Fruit fly (Drosophila melanogaster) whole organism, embryonic: ENCODE measurements around the gene CG17124.
A peak's percentile ranks its signal among the peaks of the same experiment; 100 is the strongest.

ENCODE experiments used
- B-H1 ChIP-seq: fragments of 200-800 bp; sonication (Bioruptor generic); IDR thresholded peaks from 3 replicates; pipeline ENCODE4 v1.3.6; 2022; ENCODE audit warnings: missing biosample characterization, missing genetic modification characterization
- B-H2 ChIP-seq: fragments of 200-800 bp; sonication (Bioruptor generic); optimal IDR thresholded peaks from 2 replicates; lab custom pipeline; 2018; ENCODE audit warnings: missing biosample characterization, mild to moderate bottlenecking, missing genetic modification characterization
- Bdp1 ChIP-seq: fragments of 200-800 bp; sonication (Bioruptor generic); optimal IDR thresholded peaks from 3 replicates; lab custom pipeline; 2016; ENCODE audit warnings: missing biosample characterization, missing genetic modification characterization
- CG10565 ChIP-seq: fragments of 200-800 bp; sonication (Bioruptor generic); optimal IDR thresholded peaks from 3 replicates; lab custom pipeline; 2016; ENCODE audit warnings: missing biosample characterization, mild to moderate bottlenecking, missing genetic modification characterization
- CG11398 ChIP-seq: fragments of 200-800 bp; sonication (Bioruptor generic); optimal IDR thresholded peaks from 2 replicates; lab custom pipeline; 2016; ENCODE audit warnings: missing biosample characterization, missing genetic modification characterization
- CG11456 ChIP-seq: fragments of 200-800 bp; sonication (Bioruptor generic); IDR thresholded peaks from 3 replicates; pipeline ENCODE4 v1.3.6; 2022; ENCODE audit warnings: missing biosample characterization, missing genetic modification characterization
- CG13287 ChIP-seq: fragments of 200-800 bp; sonication (Bioruptor generic); IDR thresholded peaks from 2 replicates; pipeline ENCODE4 v1.3.6; 2022; ENCODE audit warnings: missing biosample characterization, missing genetic modification characterization; ENCODE audit not compliant: partially characterized antibody
- CG13296 ChIP-seq: fragments of 200-800 bp; sonication (Bioruptor generic); optimal IDR thresholded peaks from 3 replicates; lab custom pipeline; 2018; ENCODE audit warnings: missing biosample characterization, mild to moderate bottlenecking, missing genetic modification characterization
- CG13424 ChIP-seq: fragments of 200-800 bp; sonication (Bioruptor generic); optimal IDR thresholded peaks from 2 replicates; lab custom pipeline; 2019; ENCODE audit warnings: missing biosample characterization, mild to moderate bottlenecking, missing genetic modification characterization, moderate library complexity
- CG15479 ChIP-seq: fragments of 200-800 bp; sonication (Bioruptor generic); optimal IDR thresholded peaks from 3 replicates; lab custom pipeline; 2019; ENCODE audit warnings: missing biosample characterization, mild to moderate bottlenecking, missing genetic modification characterization, moderate library complexity
- CG16813 ChIP-seq: fragments of 200-800 bp; sonication (Bioruptor generic); IDR thresholded peaks from 3 replicates; pipeline ENCODE4 v1.3.6; 2022; ENCODE audit warnings: missing biosample characterization, missing genetic modification characterization; ENCODE audit not compliant: partially characterized antibody
- CG17328 ChIP-seq: fragments of 200-800 bp; sonication (Bioruptor generic); IDR thresholded peaks from 2 replicates; pipeline ENCODE4 v1.3.6; 2022; ENCODE audit warnings: missing biosample characterization, missing genetic modification characterization
- CG17385 ChIP-seq: fragments of 200-800 bp; sonication (Bioruptor generic); optimal IDR thresholded peaks from 3 replicates; lab custom pipeline; 2018; ENCODE audit warnings: missing biosample characterization, mild to moderate bottlenecking, missing genetic modification characterization
- CG2875 ChIP-seq: fragments of 200-800 bp; sonication (Bioruptor generic); optimal IDR thresholded peaks from 2 replicates; lab custom pipeline; 2017; ENCODE audit warnings: missing biosample characterization, mild to moderate bottlenecking, missing genetic modification characterization, missing genetic modification reagents
- CG31224 ChIP-seq: fragments of 200-800 bp; sonication (Bioruptor generic); IDR thresholded peaks from 2 replicates; pipeline ENCODE4 v1.3.6; 2022; ENCODE audit warnings: missing biosample characterization, missing genetic modification characterization
- CG34376 ChIP-seq: fragments of 200-800 bp; sonication (Bioruptor generic); optimal IDR thresholded peaks from 2 replicates; lab custom pipeline; 2018; ENCODE audit warnings: missing biosample characterization, mild to moderate bottlenecking, missing genetic modification characterization
- CG3838 ChIP-seq: fragments of 200-800 bp; sonication (Bioruptor generic); optimal IDR thresholded peaks from 3 replicates; lab custom pipeline; 2016; ENCODE audit warnings: missing biosample characterization, missing genetic modification characterization
- CG4707 ChIP-seq: fragments of 200-800 bp; sonication (Bioruptor generic); optimal IDR thresholded peaks from 2 replicates; lab custom pipeline; 2018; ENCODE audit warnings: missing biosample characterization, mild to moderate bottlenecking, missing genetic modification characterization, moderate library complexity
- CG6683 ChIP-seq: fragments of 200-800 bp; sonication (Bioruptor generic); optimal IDR thresholded peaks from 2 replicates; lab custom pipeline; 2017; ENCODE audit warnings: missing biosample characterization, mild to moderate bottlenecking, missing genetic modification characterization, missing genetic modification reagents
- CG6813 ChIP-seq: fragments of 200-800 bp; sonication (Bioruptor generic); optimal IDR thresholded peaks from 2 replicates; lab custom pipeline; 2017; ENCODE audit warnings: missing biosample characterization, missing genetic modification characterization, mild to moderate bottlenecking, moderate library complexity, missing genetic modification reagents
- CG8281 ChIP-seq: fragments of 200-800 bp; sonication (Bioruptor generic); optimal IDR thresholded peaks from 2 replicates; lab custom pipeline; 2018; ENCODE audit warnings: missing biosample characterization, mild to moderate bottlenecking, missing genetic modification characterization, moderate library complexity
- CG8388 ChIP-seq: fragments of 200-800 bp; sonication (Bioruptor generic); optimal IDR thresholded peaks from 2 replicates; lab custom pipeline; 2019; ENCODE audit warnings: missing biosample characterization, mild to moderate bottlenecking, missing genetic modification characterization, moderate library complexity
- CG9932 ChIP-seq: fragments of 200-800 bp; sonication (Bioruptor generic); IDR thresholded peaks from 2 replicates; pipeline ENCODE4 v1.3.6; 2022; ENCODE audit warnings: missing biosample characterization, missing genetic modification characterization
- Hr78 ChIP-seq, 2 experiments: fragments of 200-800 bp in 1 of 2; fragments of >200 bp in 1 of 2; sonication (Bioruptor generic) in 1 of 2; optimal IDR thresholded peaks; 2 replicates each; lab custom pipeline; 2017 to 2019; ENCODE audit warnings: missing biosample characterization in 2 of 2, missing genetic modification characterization in 2 of 2, mild to moderate bottlenecking in 1 of 2, moderate library complexity in 1 of 2
- Hsf ChIP-seq: fragments of 200-800 bp; sonication (Bioruptor generic); optimal IDR thresholded peaks from 3 replicates; lab custom pipeline; 2016; ENCODE audit warnings: missing biosample characterization, missing genetic modification characterization
- Lhr ChIP-seq: fragments of 200-800 bp; sonication (Bioruptor generic); optimal IDR thresholded peaks from 3 replicates; lab custom pipeline; 2017; ENCODE audit warnings: mild to moderate bottlenecking, missing biosample characterization, missing genetic modification reagents, missing genetic modification characterization
- MTF-1 ChIP-seq: fragments of 200-800 bp; sonication (Bioruptor generic); optimal IDR thresholded peaks from 2 replicates; lab custom pipeline; 2018; ENCODE audit warnings: missing biosample characterization, mild to moderate bottlenecking, missing genetic modification characterization, borderline replicate concordance
- Med ChIP-seq: fragments of 200-800 bp; sonication (Bioruptor generic); peaks from one replicate; lab custom pipeline; 2016; ENCODE audit warnings: missing biosample characterization, missing genetic modification characterization, mild to moderate bottlenecking, inconsistent platforms, moderate library complexity
- NfI ChIP-seq: fragments of 200-800 bp; sonication (Bioruptor generic); optimal IDR thresholded peaks from 3 replicates; lab custom pipeline; 2018; ENCODE audit warnings: missing biosample characterization, mild to moderate bottlenecking, missing genetic modification characterization, moderate library complexity
- Opbp ChIP-seq: fragments of 200-800 bp; sonication (Bioruptor generic); IDR thresholded peaks from 3 replicates; pipeline ENCODE4 v1.3.6; 2022; ENCODE audit warnings: missing biosample characterization, missing genetic modification characterization; ENCODE audit not compliant: partially characterized antibody
- Sin3A ChIP-seq: fragments of >200 bp; optimal IDR thresholded peaks from 2 replicates; lab custom pipeline; 2018
- bsh ChIP-seq, 2 experiments: fragments of 200-800 bp; sonication (Bioruptor generic); optimal IDR thresholded peaks; 2 replicates each; lab custom pipeline; 2017 to 2018; ENCODE audit warnings: mild to moderate bottlenecking in 2 of 2, missing biosample characterization in 2 of 2, missing genetic modification characterization in 2 of 2, moderate library complexity in 1 of 2
- cad ChIP-seq: fragments of >200 bp; optimal IDR thresholded peaks from 2 replicates; lab custom pipeline; 2017; ENCODE audit warnings: missing biosample characterization, missing genetic modification characterization
- cg ChIP-seq: fragments of 200-800 bp; sonication (Bioruptor generic); optimal IDR thresholded peaks from 3 replicates; lab custom pipeline; 2019; ENCODE audit warnings: missing biosample characterization, mild to moderate bottlenecking, missing genetic modification characterization, moderate library complexity
- chif ChIP-seq, 2 experiments: fragments of 200-800 bp; sonication (Bioruptor generic); optimal IDR thresholded peaks; 3 replicates each; lab custom pipeline; 2016; ENCODE audit warnings: missing biosample characterization in 2 of 2, missing genetic modification characterization in 2 of 2
- cwo ChIP-seq: fragments of 200-800 bp; sonication (Bioruptor generic); optimal IDR thresholded peaks from 3 replicates; lab custom pipeline; 2017; ENCODE audit warnings: missing biosample characterization, missing genetic modification characterization, mild to moderate bottlenecking, moderate library complexity, missing genetic modification reagents
- da ChIP-seq: fragments of 200-800 bp; sonication (Bioruptor generic); optimal IDR thresholded peaks from 2 replicates; lab custom pipeline; 2016; ENCODE audit warnings: missing biosample characterization, missing genetic modification characterization
- danr ChIP-seq: fragments of 200-800 bp; sonication (Bioruptor generic); IDR thresholded peaks from 2 replicates; pipeline ENCODE4 v1.3.6; 2022; ENCODE audit warnings: missing biosample characterization, missing genetic modification characterization
- eve ChIP-seq, 2 experiments: fragments of >200 bp; optimal IDR thresholded peaks; 2 replicates each; lab custom pipeline; 2017; ENCODE audit warnings: missing biosample characterization in 2 of 2, missing genetic modification characterization in 2 of 2
- jing ChIP-seq: fragments of 200-800 bp; sonication (Bioruptor generic); optimal IDR thresholded peaks from 2 replicates; lab custom pipeline; 2018; ENCODE audit warnings: missing biosample characterization, mild to moderate bottlenecking, missing genetic modification characterization
- lab ChIP-seq: fragments of 200-800 bp; sonication (Bioruptor generic); optimal IDR thresholded peaks from 3 replicates; lab custom pipeline; 2017; ENCODE audit warnings: missing biosample characterization, missing genetic modification characterization, mild to moderate bottlenecking, moderate library complexity, missing genetic modification reagents
- lbe ChIP-seq: fragments of 200-800 bp; sonication (Bioruptor generic); optimal IDR thresholded peaks from 2 replicates; lab custom pipeline; 2016; ENCODE audit warnings: missing biosample characterization, mild to moderate bottlenecking, missing genetic modification characterization
- otp ChIP-seq: fragments of 200-800 bp; sonication (Bioruptor generic); IDR thresholded peaks from 3 replicates; pipeline ENCODE4, ENCODE4 v1.3.6; 2022; ENCODE audit warnings: missing biosample characterization, missing genetic modification characterization
- pho ChIP-seq: fragments of 200-800 bp; sonication (Bioruptor generic); optimal IDR thresholded peaks from 2 replicates; lab custom pipeline; 2016; ENCODE audit warnings: missing biosample characterization, missing genetic modification characterization
- ro ChIP-seq: fragments of 200-800 bp; sonication (Bioruptor generic); IDR thresholded peaks from 2 replicates; pipeline ENCODE4 v1.3.6; 2022; ENCODE audit warnings: missing biosample characterization, missing genetic modification characterization
- sens-2 ChIP-seq: fragments of 200-800 bp; sonication (Bioruptor generic); IDR thresholded peaks from 2 replicates; pipeline ENCODE4 v1.3.6; 2022; ENCODE audit warnings: missing biosample characterization, missing genetic modification characterization
- sim ChIP-seq: fragments of 200-800 bp; sonication (Bioruptor generic); IDR thresholded peaks from 2 replicates; pipeline ENCODE4 v1.3.6; 2022; ENCODE audit warnings: missing biosample characterization, missing genetic modification characterization
- slou ChIP-seq: fragments of 200-800 bp; sonication (Bioruptor generic); optimal IDR thresholded peaks from 3 replicates; lab custom pipeline; 2016; ENCODE audit warnings: missing biosample characterization, missing genetic modification characterization
- tgo ChIP-seq: fragments of 200-800 bp; sonication (Bioruptor generic); IDR thresholded peaks from 3 replicates; pipeline ENCODE4 v1.3.6; 2022; ENCODE audit warnings: missing biosample characterization, missing genetic modification characterization
- unc-4 ChIP-seq: fragments of 200-800 bp; sonication (Bioruptor generic); IDR thresholded peaks from 2 replicates; pipeline ENCODE4 v1.3.6; 2022; ENCODE audit warnings: missing biosample characterization, missing genetic modification characterization; ENCODE audit not compliant: partially characterized antibody
- wdn ChIP-seq: fragments of 200-800 bp; sonication (Bioruptor generic); IDR thresholded peaks from 2 replicates; pipeline ENCODE4 v1.3.6; 2022; ENCODE audit warnings: missing biosample characterization, missing genetic modification characterization

Gene CG17124

dm6 chr2L:10769708-10770107 is 13.6 kb upstream of the CG17124 start, which contains the start of gene CG6724 (continued):
- no peak for TF ChIP-seq Hr78 (GFP tag; optimal IDR thresholded peaks at IDR 0.05; lab: Kevin White, UChicago)
- no peak for TF ChIP-seq tgo (GFP tag; lab: Robert Waterston, UW)
- TF ChIP-seq lab (GFP tag; lab: Kevin White, UChicago) = no peak
- TF ChIP-seq bsh (GFP tag; optimal IDR thresholded peaks at IDR 0.05; lab: Kevin White, UChicago) = no peak
- no peak for TF ChIP-seq B-H2
- no peak for TF ChIP-seq Lhr (GFP tag; lab: Kevin White, UChicago)
- TF ChIP-seq sim (GFP tag; lab: Robert Waterston, UW) = no peak
- no peak for TF ChIP-seq CG11398
- TF ChIP-seq chif (GFP tag; optimal IDR thresholded peaks at IDR 0.05; lab: Kevin White, UChicago) = no peak
- no peak for TF ChIP-seq CG11456 (GFP tag; lab: Robert Waterston, UW)
- TF ChIP-seq CG10565 (GFP tag; lab: Kevin White, UChicago) = no peak
- TF ChIP-seq da (GFP tag; lab: Kevin White, UChicago) = no peak
- peak; percentile 46 for TF ChIP-seq Sin3A (lab: Kevin White, UChicago)
- TF ChIP-seq jing (GFP tag; lab: Kevin White, UChicago) = no peak
- no peak for TF ChIP-seq slou (GFP tag; lab: Kevin White, UChicago)
- TF ChIP-seq B-H1 (GFP tag; lab: Robert Waterston, UW) = no peak
- TF ChIP-seq lbe = no peak
- TF ChIP-seq CG6813 (GFP tag; lab: Kevin White, UChicago) = no peak
- peak; percentile 80 for TF ChIP-seq CG13287
- no peak for TF ChIP-seq MTF-1 (GFP tag; lab: Kevin White, UChicago)
- no peak for TF ChIP-seq cg
- peak; percentile 81 for TF ChIP-seq Opbp (GFP tag; lab: Robert Waterston, UW)
- TF ChIP-seq CG13424 (tag; lab: Kevin White, UChicago) = no peak
- TF ChIP-seq unc-4 (GFP tag; lab: Robert Waterston, UW) = peak; percentile 61
- TF ChIP-seq CG8281 (tag; lab: Kevin White, UChicago) = no peak
- no peak for TF ChIP-seq NfI (GFP tag; lab: Kevin White, UChicago)
- TF ChIP-seq CG15479 (GFP tag; lab: Kevin White, UChicago) = no peak
- no peak for TF ChIP-seq Bdp1
- TF ChIP-seq wdn = no peak
- no peak for TF ChIP-seq pho (GFP tag; lab: Kevin White, UChicago)
- TF ChIP-seq CG6683 (GFP tag; lab: Kevin White, UChicago) = no peak
- TF ChIP-seq Med = peak; percentile 73
- TF ChIP-seq CG31224 = no peak
- no peak for TF ChIP-seq cad (GFP tag; lab: Kevin White, UChicago)
- TF ChIP-seq otp = no peak
- TF ChIP-seq CG3838 (GFP tag; lab: Kevin White, UChicago) = no peak
- TF ChIP-seq CG4707 (GFP tag; lab: Kevin White, UChicago) = no peak
- no peak for TF ChIP-seq sens-2 (GFP tag; lab: Robert Waterston, UW)
- TF ChIP-seq eve (GFP tag; optimal IDR thresholded peaks at IDR 0.05; lab: Kevin White, UChicago) = no peak
- no peak for TF ChIP-seq CG8388 (GFP tag; lab: Kevin White, UChicago)
- TF ChIP-seq CG17385 (GFP tag; lab: Kevin White, UChicago) = no peak
- no peak for TF ChIP-seq CG34376
- TF ChIP-seq CG2875 = no peak
- TF ChIP-seq CG9932 (GFP tag; lab: Robert Waterston, UW) = no peak
- TF ChIP-seq ro (GFP tag; lab: Robert Waterston, UW) = no peak
- TF ChIP-seq CG13296 (GFP tag; lab: Kevin White, UChicago) = no peak
- no peak for TF ChIP-seq cwo (GFP tag; lab: Kevin White, UChicago)
- no peak for TF ChIP-seq CG17328 (GFP tag; lab: Robert Waterston, UW)
- no peak for TF ChIP-seq Hsf (GFP tag; lab: Kevin White, UChicago)
- TF ChIP-seq danr = no peak
- TF ChIP-seq CG16813 (GFP tag; lab: Robert Waterston, UW) = peak; percentile 63
